Worm (Caenorhabditis elegans): ENCODE measurements around the gene C28A5.6.

C28A5.6 gene

ce11 chrIII:4419117-4419978, 10.0 kb downstream of the C28A5.6 start, which contains the start of the genes R07E5.7 and cku-80:
Gene R07E5.7 (minus strand): TSS chrIII:4419167.
Gene cku-80 (plus strand): TSS chrIII:4419848.
- peak; percentile 64 for TF ChIP-seq hlh-30 (tag; optimal IDR thresholded peaks at IDR 0.05; ENCODE audit: insufficient read depth)
- TF ChIP-seq unc-42 (tag; optimal IDR thresholded peaks at IDR 0.05), result peak; percentile 17
- TF ChIP-seq elt-2 (tag; optimal IDR thresholded peaks at IDR 0.05), result peak; percentile 39
- no peak for TF ChIP-seq C38D4.7 (GFP tag; optimal IDR thresholded peaks at IDR 0.05)
- TF ChIP-seq dmd-4 (tag; optimal IDR thresholded peaks at IDR 0.05; ENCODE audit: borderline replicate concordance), result no peak
- no peak for TF ChIP-seq pha-2 (tag; optimal IDR thresholded peaks at IDR 0.05)
- no peak for TF ChIP-seq ceh-6 (GFP tag; optimal IDR thresholded peaks at IDR 0.05)
- peak; percentile 12 for TF ChIP-seq pat-9 (tag; optimal IDR thresholded peaks at IDR 0.05)
- peak; percentile 20 for TF ChIP-seq ceh-34 (tag; optimal IDR thresholded peaks at IDR 0.05)
- TF ChIP-seq nhr-232 (tag; optimal IDR thresholded peaks at IDR 0.05), result no peak
- no peak for TF ChIP-seq ceh-24 (tag; optimal IDR thresholded peaks at IDR 0.05)
- TF ChIP-seq nfya-1 (tag; optimal IDR thresholded peaks at IDR 0.05), result peak; percentile 53

DNA sequence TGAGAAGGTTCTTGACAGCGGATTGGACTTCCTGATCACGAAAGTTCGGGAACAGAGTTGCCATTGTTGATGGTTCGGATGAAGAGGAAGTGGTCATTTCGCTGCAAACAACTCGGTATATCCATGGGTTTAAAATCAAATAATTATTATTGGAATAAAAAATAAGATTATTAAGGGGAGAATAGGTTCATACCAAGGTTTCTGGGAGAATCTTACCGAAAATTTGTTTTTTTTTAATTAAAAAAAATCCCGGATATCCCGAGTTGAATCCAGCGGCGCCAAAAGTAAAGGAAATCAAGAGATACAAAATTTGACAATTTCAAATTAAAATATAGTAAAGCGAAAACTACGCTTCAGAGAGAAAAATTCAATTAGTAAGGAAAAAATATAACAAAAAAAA, 11.3 kb downstream of the C28A5.6 start, which contains the start of the genes R07E5.19 and pdcd-2:
Gene R07E5.19, minus strand, starts transcription at position 101 of the 400 bp plus-strand sequence.
Gene pdcd-2, minus strand, starts transcription at position 102 of the 400 bp plus-strand sequence.
- TF ChIP-seq dve-1 (tag; optimal IDR thresholded peaks at IDR 0.05) (no peak), syd-9 (tag; optimal IDR thresholded peaks at IDR 0.05) (no peak), fkh-10 (GFP tag; optimal IDR thresholded peaks at IDR 0.05) (no peak), hlh-6 (tag; optimal IDR thresholded peaks at IDR 0.05) (no peak), elt-2 (tag; optimal IDR thresholded peaks at IDR 0.05) (no peak), pax-1 (tag; optimal IDR thresholded peaks at IDR 0.05) (no peak), lim-6 (tag; optimal IDR thresholded peaks at IDR 0.05) (no peak), zip-5 (tag; optimal IDR thresholded peaks at IDR 0.05) (no peak), odd-2 (tag; optimal IDR thresholded peaks at IDR 0.05) (no peak), pha-4 (tag; optimal IDR thresholded peaks at IDR 0.05) (no peak), ceh-34 (tag; optimal IDR thresholded peaks at IDR 0.05) (no peak), ceh-31 (tag; optimal IDR thresholded peaks at IDR 0.05) (no peak), ceh-45 (GFP tag; IDR thresholded peaks at IDR 0.05) (no peak), rnt-1 (tag; optimal IDR thresholded peaks at IDR 0.05) (no peak), ceh-6 (GFP tag; optimal IDR thresholded peaks at IDR 0.05) (no peak), K09A11.1 (tag; optimal IDR thresholded peaks at IDR 0.05; ENCODE audit: insufficient read depth) (no peak)

- TF ChIP-seq C38D4.7 (GFP tag; optimal IDR thresholded peaks at IDR 0.05) (no peak), unc-55 (GFP tag; optimal IDR thresholded peaks at IDR 0.05) (no peak), pax-1 (tag; optimal IDR thresholded peaks at IDR 0.05) (no peak), F13H6.1 (tag; optimal IDR thresholded peaks at IDR 0.05) (no peak), elt-4 (tag; optimal IDR thresholded peaks at IDR 0.05) (no peak), ceh-19 (GFP tag; optimal IDR thresholded peaks at IDR 0.05) (no peak), ttx-3 (tag; optimal IDR thresholded peaks at IDR 0.05) (no peak), ceh-14 (tag; optimal IDR thresholded peaks at IDR 0.05) (no peak)
Observed at ce11 chrIII:4415135-4415534, 14.2 kb downstream of the C28A5.6 start, which contains the start of gene R07E5.11. Gene R07E5.11 (minus strand): TSS chrIII:4415235.

DNA sequence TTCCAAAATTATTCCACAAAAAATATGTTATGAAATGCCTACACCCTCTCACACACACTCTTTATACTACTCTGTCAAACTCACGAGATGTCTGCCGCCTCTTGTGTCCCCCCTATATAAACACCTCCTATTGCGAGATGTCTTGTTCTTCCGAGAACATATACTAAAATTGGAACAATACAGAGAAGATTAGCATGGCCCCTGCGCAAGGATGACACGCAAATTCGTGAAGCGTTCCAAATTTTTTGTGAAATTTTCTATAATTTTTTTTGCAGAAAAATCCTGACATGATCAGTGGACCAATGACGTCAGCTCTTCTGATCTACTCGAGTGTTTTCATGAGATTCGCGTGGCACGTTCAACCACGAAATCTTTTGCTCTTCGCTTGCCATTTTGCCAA, 15.3 kb downstream of the C28A5.6 start:
- TF ChIP-seq ceh-34 (tag; optimal IDR thresholded peaks at IDR 0.05), result peak; percentile 19
- peak; percentile 7 for TF ChIP-seq hlh-15 (tag; optimal IDR thresholded peaks at IDR 0.05)
- TF ChIP-seq T23F11.4 (GFP tag; optimal IDR thresholded peaks at IDR 0.05), result peak; percentile 29
- TF ChIP-seq C38D4.7 (GFP tag; optimal IDR thresholded peaks at IDR 0.05), result peak; percentile 41
- TF ChIP-seq syd-9 (tag; optimal IDR thresholded peaks at IDR 0.05), result peak; percentile 30
- TF ChIP-seq pat-9 (tag; optimal IDR thresholded peaks at IDR 0.05), result peak; percentile 13
- peak; percentile 57 for TF ChIP-seq elt-2 (tag; optimal IDR thresholded peaks at IDR 0.05)
- TF ChIP-seq Y22D7AL.16 (tag; optimal IDR thresholded peaks at IDR 0.05), result peak; percentile 20
- TF ChIP-seq pha-2 (tag; optimal IDR thresholded peaks at IDR 0.05), result peak; percentile 42
- peak; percentile 23 for TF ChIP-seq hlh-6 (tag; optimal IDR thresholded peaks at IDR 0.05)
- peak; percentile 9 for TF ChIP-seq nhr-232 (tag; optimal IDR thresholded peaks at IDR 0.05)
- peak; percentile 12 for TF ChIP-seq lin-11 (tag; optimal IDR thresholded peaks at IDR 0.05)
- TF ChIP-seq ceh-6 (GFP tag; optimal IDR thresholded peaks at IDR 0.05), result peak; percentile 38
- TF ChIP-seq zip-5 (tag; optimal IDR thresholded peaks at IDR 0.05), result peak; percentile 8
- peak; percentile 63 for TF ChIP-seq sox-2 (GFP tag; IDR thresholded peaks at IDR 0.05)
- peak; percentile 41 for TF ChIP-seq ceh-14 (tag; optimal IDR thresholded peaks at IDR 0.05)
- peak; percentile 66; the same call in 1 of the 2 replicates for TF ChIP-seq ceh-45 (GFP tag; IDR thresholded peaks at IDR 0.05)
- TF ChIP-seq ceh-2 (tag; optimal IDR thresholded peaks at IDR 0.05), result peak; percentile 5
- TF ChIP-seq fax-1 (tag; optimal IDR thresholded peaks at IDR 0.05), result peak; percentile 20
- TF ChIP-seq unc-42 (tag; optimal IDR thresholded peaks at IDR 0.05), result peak; percentile 5
- TF ChIP-seq che-1 (tag; optimal IDR thresholded peaks at IDR 0.05), result peak; percentile 11
- peak; percentile 44 for TF ChIP-seq tbx-2 (tag; optimal IDR thresholded peaks at IDR 0.05)
- TF ChIP-seq nfya-1 (tag; optimal IDR thresholded peaks at IDR 0.05), result peak; percentile 12
- TF ChIP-seq fkh-6 (tag; optimal IDR thresholded peaks at IDR 0.05), result peak; percentile 19
- TF ChIP-seq K09A11.1 (tag; optimal IDR thresholded peaks at IDR 0.05; ENCODE audit: insufficient read depth), result peak; percentile 22
